Fruit fly (Drosophila melanogaster) whole organism, pupa: ENCODE results near the gene CG13850.

Experiments
- CG10348 ChIP-seq: fragments of 200-800 bp; sonication (Bioruptor generic); IDR thresholded peaks from 2 replicates; pipeline ENCODE4 v1.3.6; 2022; ENCODE audit warnings: missing biosample characterization, missing genetic modification characterization
- CG12605 ChIP-seq: fragments of 200-800 bp; sonication (Bioruptor generic); IDR thresholded peaks from 2 replicates; pipeline ENCODE4 v1.3.6; 2022; ENCODE audit warnings: missing biosample characterization, missing genetic modification characterization
- CG13204 ChIP-seq: fragments of 200-800 bp; sonication (Bioruptor generic); optimal IDR thresholded peaks from 2 replicates; lab custom pipeline; 2018; ENCODE audit warnings: missing biosample characterization, mild to moderate bottlenecking, missing genetic modification characterization, moderate library complexity
- CG14655 ChIP-seq: fragments of 200-800 bp; sonication (Bioruptor generic); optimal IDR thresholded peaks from 3 replicates; lab custom pipeline; 2017; ENCODE audit warnings: mild to moderate bottlenecking, missing biosample characterization, missing genetic modification reagents, missing genetic modification characterization
- CG15710 ChIP-seq: fragments of 200-800 bp; sonication (Bioruptor generic); optimal IDR thresholded peaks from 2 replicates; lab custom pipeline; 2018; ENCODE audit warnings: missing biosample characterization, mild to moderate bottlenecking, missing genetic modification characterization, moderate library complexity
- CG17806 ChIP-seq: fragments of 200-800 bp; sonication (Bioruptor generic); optimal IDR thresholded peaks from 2 replicates; lab custom pipeline; 2018; ENCODE audit warnings: missing biosample characterization, mild to moderate bottlenecking, missing genetic modification characterization, moderate library complexity
- CG32121 ChIP-seq: fragments of 200-800 bp; sonication (Bioruptor generic); IDR thresholded peaks from 2 replicates; pipeline ENCODE4 v1.3.6; 2022; ENCODE audit warnings: missing biosample characterization, missing genetic modification characterization
- CG34367 ChIP-seq: fragments of 200-800 bp; sonication (Bioruptor generic); optimal IDR thresholded peaks from 2 replicates; lab custom pipeline; 2018; ENCODE audit warnings: missing biosample characterization, mild to moderate bottlenecking, missing genetic modification characterization
- CG4496 ChIP-seq: fragments of 200-800 bp; sonication (Bioruptor generic); IDR thresholded peaks from 3 replicates; pipeline ENCODE4 v1.3.6; 2022; ENCODE audit warnings: missing biosample characterization, missing genetic modification characterization
- CG8159 ChIP-seq: fragments of 200-800 bp; sonication (Bioruptor generic); optimal IDR thresholded peaks from 3 replicates; lab custom pipeline; 2018; ENCODE audit warnings: missing biosample characterization, mild to moderate bottlenecking, missing genetic modification characterization, moderate library complexity
- CG8301 ChIP-seq: fragments of 200-800 bp; sonication (Bioruptor generic); optimal IDR thresholded peaks from 2 replicates; lab custom pipeline; 2018; ENCODE audit warnings: missing biosample characterization, mild to moderate bottlenecking, missing genetic modification characterization
- CG9948 ChIP-seq: fragments of 200-800 bp; sonication (Bioruptor generic); optimal IDR thresholded peaks from 2 replicates; lab custom pipeline; 2018; ENCODE audit warnings: missing biosample characterization, mild to moderate bottlenecking, missing genetic modification characterization, moderate library complexity
- D1 ChIP-seq: fragments of 200-800 bp; sonication (Bioruptor generic); optimal IDR thresholded peaks from 2 replicates; lab custom pipeline; 2018; ENCODE audit warnings: missing biosample characterization, mild to moderate bottlenecking, missing genetic modification characterization, moderate library complexity
- EcR ChIP-seq: fragments of 200-800 bp; sonication (Bioruptor generic); optimal IDR thresholded peaks from 3 replicates; lab custom pipeline; 2019; ENCODE audit warnings: missing biosample characterization, missing genetic modification characterization, mild to moderate bottlenecking, moderate library complexity, missing genetic modification reagents
- Ets98B ChIP-seq: fragments of 200-800 bp; sonication (Bioruptor generic); IDR thresholded peaks from 2 replicates; pipeline ENCODE4 v1.3.6; 2022; ENCODE audit warnings: missing biosample characterization, missing genetic modification characterization
- Pif1A ChIP-seq: fragments of 200-800 bp; sonication (Bioruptor generic); optimal IDR thresholded peaks from 3 replicates; lab custom pipeline; 2016; ENCODE audit warnings: missing biosample characterization, missing genetic modification characterization
- Pif1B ChIP-seq: fragments of 200-800 bp; sonication (Bioruptor generic); optimal IDR thresholded peaks from 3 replicates; lab custom pipeline; 2016; ENCODE audit warnings: missing biosample characterization, missing genetic modification characterization
- Snoo ChIP-seq: fragments of 200-800 bp; sonication (Bioruptor generic); optimal IDR thresholded peaks from 3 replicates; lab custom pipeline; 2017; ENCODE audit warnings: missing biosample characterization, mild to moderate bottlenecking, missing genetic modification characterization, inconsistent platforms
- fd96Ca ChIP-seq: fragments of 200-800 bp; sonication (Bioruptor generic); IDR thresholded peaks from 3 replicates; pipeline ENCODE4 v1.3.6; 2022; ENCODE audit warnings: missing biosample characterization, missing genetic modification characterization
- gl ChIP-seq: fragments of 200-800 bp; sonication (Bioruptor generic); optimal IDR thresholded peaks from 2 replicates; lab custom pipeline; 2018; ENCODE audit warnings: missing biosample characterization, mild to moderate bottlenecking, missing genetic modification characterization
- rn ChIP-seq: fragments of 200-800 bp; sonication (Bioruptor generic); IDR thresholded peaks from 2 replicates; pipeline ENCODE4 v1.3.6; 2022; ENCODE audit warnings: missing biosample characterization, missing genetic modification characterization

CG13850 gene

dm6 chr3R:22410537-22411360 is at the start of gene CG13850, which contains the start of gene lqfR:
Gene CG13850 (minus strand): TSS chr3R:22410915.
Gene lqfR (plus strand): TSS chr3R:22411301.
- TF ChIP-seq EcR (GFP tag; lab: Kevin White, UChicago) = no peak
- TF ChIP-seq rn (GFP tag; lab: Robert Waterston, UW) = 0 out of 2 replicates have a peak, but pooled peaks have one; percentile 9
- no peak for TF ChIP-seq CG12605 (GFP tag; lab: Robert Waterston, UW)
- peak; percentile 14 for TF ChIP-seq Pif1B (GFP tag; lab: Kevin White, UChicago)
- no peak for TF ChIP-seq D1 (tag; lab: Kevin White, UChicago)
- TF ChIP-seq Ets98B (GFP tag; lab: Robert Waterston, UW) = no peak
- peak; percentile 62 for TF ChIP-seq CG8159 (tag; lab: Kevin White, UChicago)
- TF ChIP-seq CG14655 (GFP tag; lab: Kevin White, UChicago) = no peak
- no peak for TF ChIP-seq CG34367
- peak; percentile 35 for TF ChIP-seq CG9948 (tag; lab: Kevin White, UChicago)
- 0 out of 2 replicates have a peak, but pooled peaks have one; percentile 14 for TF ChIP-seq CG10348
- TF ChIP-seq CG15710 (tag; lab: Kevin White, UChicago) = peak; percentile 64
- no peak for TF ChIP-seq CG8301
- no peak for TF ChIP-seq CG13204
- TF ChIP-seq Snoo (tag; lab: Kevin White, UChicago) = peak; percentile 70
- TF ChIP-seq gl (tag; lab: Kevin White, UChicago) = no peak
- TF ChIP-seq CG32121 (GFP tag; lab: Robert Waterston, UW) = peak; percentile 45; the same call in 1 of the 2 replicates
- TF ChIP-seq CG4496 (GFP tag; lab: Robert Waterston, UW) = no peak
- TF ChIP-seq fd96Ca (GFP tag; lab: Robert Waterston, UW) = peak; percentile 70
- no peak for TF ChIP-seq Pif1A
- peak; percentile 20 for TF ChIP-seq CG17806 (tag; lab: Kevin White, UChicago)

dm6 chr3R:22456007-22456406 is 45.3 kb upstream of the CG13850 start:
- TF ChIP-seq CG34367 (no peak), CG12605 (GFP tag; lab: Robert Waterston, UW) (no peak), fd96Ca (GFP tag; lab: Robert Waterston, UW) (no peak), CG13204 (no peak), CG4496 (GFP tag; lab: Robert Waterston, UW) (no peak), CG10348 (no peak), CG14655 (GFP tag; lab: Kevin White, UChicago) (no peak), rn (GFP tag; lab: Robert Waterston, UW) (no peak), CG8159 (tag; lab: Kevin White, UChicago) (no peak)

- TF ChIP-seq Pif1A (no peak), EcR (GFP tag; lab: Kevin White, UChicago) (no peak), CG4496 (GFP tag; lab: Robert Waterston, UW) (no peak), CG15710 (tag; lab: Kevin White, UChicago) (peak; percentile 39), rn (GFP tag; lab: Robert Waterston, UW) (no peak), CG9948 (tag; lab: Kevin White, UChicago) (peak; percentile 50), gl (tag; lab: Kevin White, UChicago) (no peak), CG8159 (tag; lab: Kevin White, UChicago) (peak; percentile 71), CG32121 (GFP tag; lab: Robert Waterston, UW) (no peak), Snoo (tag; lab: Kevin White, UChicago) (no peak), CG8301 (peak; percentile 41), D1 (tag; lab: Kevin White, UChicago) (no peak), Ets98B (GFP tag; lab: Robert Waterston, UW) (no peak), CG13204 (no peak), CG12605 (GFP tag; lab: Robert Waterston, UW) (no peak), Pif1B (GFP tag; lab: Kevin White, UChicago) (peak; percentile 17), CG17806 (tag; lab: Kevin White, UChicago) (peak; percentile 14), CG34367 (peak; percentile 16), CG14655 (GFP tag; lab: Kevin White, UChicago) (no peak), CG10348 (no peak), fd96Ca (GFP tag; lab: Robert Waterston, UW) (0 out of 3 replicates have a peak, but pooled peaks have one; percentile 16)
- TF ChIP-seq, all 21 proteins: peak for 8
Observed at dm6 chr3R:22455335-22455985, 44.7 kb upstream of the CG13850 start.

dm6 chr3R:22454397-22455334 is 44.0 kb upstream of the CG13850 start:
- TF ChIP-seq fd96Ca (GFP tag; lab: Robert Waterston, UW) (no peak), CG9948 (tag; lab: Kevin White, UChicago) (no peak), CG8159 (tag; lab: Kevin White, UChicago) (no peak), CG8301 (no peak), CG17806 (tag; lab: Kevin White, UChicago) (no peak), CG14655 (GFP tag; lab: Kevin White, UChicago) (no peak), CG34367 (no peak), D1 (tag; lab: Kevin White, UChicago) (no peak), gl (tag; lab: Kevin White, UChicago) (no peak), CG32121 (GFP tag; lab: Robert Waterston, UW) (no peak)
